Worm (Caenorhabditis elegans): ENCODE results near the gene rgs-11.

DNA sequence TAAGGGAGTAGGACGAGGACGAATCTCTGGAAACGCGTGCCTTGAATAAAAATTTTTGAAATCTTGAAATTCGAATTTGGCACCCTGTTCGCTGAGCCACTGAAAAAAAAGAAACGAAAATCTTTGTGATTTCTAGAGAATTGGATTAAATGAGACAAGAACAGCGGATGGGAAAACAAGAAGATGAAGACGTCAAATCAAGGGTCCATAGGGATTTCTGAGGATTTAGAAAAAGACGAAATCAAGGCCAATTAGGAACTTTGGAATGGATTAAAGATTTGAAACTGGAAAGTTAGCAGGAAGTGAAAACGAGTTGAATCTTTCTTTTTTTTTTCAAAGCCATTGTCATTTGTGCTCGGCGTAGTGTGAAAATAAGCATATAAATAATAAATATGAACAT lies 9.8 kb upstream of the rgs-11 start, which contains the start of gene pag-3:
- TF ChIP-seq ref-1 (GFP tag; conservative IDR thresholded peaks at IDR 0.05), result no peak
- no peak for TF ChIP-seq T22C8.4 (GFP tag; IDR thresholded peaks at IDR 0.05)
